1 fruit fly cellular context compared by ENCODE assay signal in the genomic region with DNA sequence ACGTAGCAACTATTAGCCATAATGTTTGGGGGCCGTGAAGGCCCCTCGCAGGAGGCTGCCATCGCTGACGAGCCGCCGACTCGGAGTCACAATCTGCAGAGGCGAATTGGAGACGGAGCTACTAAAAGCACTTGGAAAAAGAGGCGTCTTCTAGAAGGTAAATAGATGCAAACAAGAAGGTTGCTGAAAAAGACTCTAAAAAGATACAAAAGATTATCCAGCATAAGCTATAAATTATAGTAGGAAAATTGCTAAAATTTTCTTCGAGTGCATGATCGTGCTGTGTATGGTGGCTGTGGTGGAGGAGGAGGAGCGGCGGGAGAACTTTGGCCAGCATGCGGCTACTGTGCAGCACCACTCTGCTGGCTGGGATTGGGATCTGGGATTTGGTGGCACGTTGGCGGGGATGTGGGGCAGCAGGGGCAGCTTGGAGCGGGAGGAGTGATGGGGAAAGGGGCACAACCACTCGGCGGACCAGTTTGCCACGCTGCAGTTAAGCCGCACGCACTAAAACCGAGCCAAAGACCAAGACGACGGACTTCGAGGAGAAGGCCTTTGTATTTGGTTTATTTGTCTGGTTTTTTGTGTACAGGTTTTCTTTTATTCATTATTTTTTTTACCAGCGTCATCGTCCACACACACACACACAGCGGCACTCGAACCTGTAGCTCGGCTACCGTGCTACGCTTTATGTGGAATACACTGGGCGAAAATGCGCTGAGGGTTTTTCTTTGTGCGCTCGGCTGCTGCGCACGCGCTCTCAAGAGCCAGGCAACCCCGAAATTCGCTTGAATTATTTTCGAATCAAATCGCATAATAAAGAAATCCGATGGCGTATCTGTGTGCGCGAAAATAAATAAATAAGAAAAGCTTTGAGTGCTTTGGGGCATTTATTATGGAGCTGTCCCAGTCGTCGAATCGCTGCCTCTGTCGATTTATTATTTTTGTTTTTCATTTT.
TF ChIP-seq lines count a peak whose summit lies in the region.

No protein-coding gene starts in this region.

TF ChIP-seq in whole organism, embryonic, 481 proteins besides CTCF, POLR2A, EP300 and RAD21 (continued from another document):
- TF ChIP-seq CG17361 (GFP tag; IDR thresholded peaks at IDR 0.05; lab: Robert Waterston, UW) (no peak; the same call in 2 of the 3 replicates), run (tag; optimal IDR thresholded peaks at IDR 0.05; lab: Kevin White, UChicago) (no peak), Vsx1 (GFP tag; optimal IDR thresholded peaks at IDR 0.05; lab: Kevin White, UChicago) (no peak), prd (optimal IDR thresholded peaks at IDR 0.05; lab: Kevin White, UChicago) (no peak), prd (GFP tag; IDR thresholded peaks at IDR 0.05; lab: Robert Waterston, UW) (peak; percentile 24; the same call in 1 of the 3 replicates), CG32532 (GFP tag; IDR thresholded peaks at IDR 0.05; lab: Robert Waterston, UW) (0 out of 2 replicates have a peak, but pooled peaks have one; percentile 26), Adf1 (GFP tag; IDR thresholded peaks at IDR 0.05; lab: Robert Waterston, UW) (no peak), pb (GFP tag; optimal IDR thresholded peaks at IDR 0.05; lab: Kevin White, UChicago) (no peak), row (GFP tag; IDR thresholded peaks at IDR 0.05; lab: Robert Waterston, UW) (0 out of 3 replicates have a peak, but pooled peaks have one; percentile 33), sima (GFP tag; optimal IDR thresholded peaks at IDR 0.05; lab: Kevin White, UChicago) (no peak), Dfd (GFP tag; optimal IDR thresholded peaks at IDR 0.05; lab: Kevin White, UChicago) (no peak), abd-A (tag; optimal IDR thresholded peaks at IDR 0.05; lab: Kevin White, UChicago) (no peak), Dip3 (GFP tag; optimal IDR thresholded peaks at IDR 0.05; lab: Kevin White, UChicago) (no peak), CG9817 (tag; optimal IDR thresholded peaks at IDR 0.05; lab: Kevin White, UChicago) (no peak), CG9797 (GFP tag; optimal IDR thresholded peaks at IDR 0.05; lab: Kevin White, UChicago) (no peak), crc (GFP tag; optimal IDR thresholded peaks at IDR 0.05; lab: Kevin White, UChicago) (no peak), CG6689 (GFP tag; IDR thresholded peaks at IDR 0.05; lab: Robert Waterston, UW) (peak; percentile 8; the same call in 1 of the 2 replicates), hb (GFP tag; IDR thresholded peaks at IDR 0.05; lab: Robert Waterston, UW; ENCODE audit: partially characterized antibody) (no peak), CG11560 (tag; IDR thresholded peaks at IDR 0.05; lab: Robert Waterston, UW) (no peak), ssp (GFP tag; IDR thresholded peaks at IDR 0.05; lab: Robert Waterston, UW) (no peak), Nf-YB (GFP tag; optimal IDR thresholded peaks at IDR 0.05; lab: Kevin White, UChicago) (no peak), lab (GFP tag; optimal IDR thresholded peaks at IDR 0.05; lab: Kevin White, UChicago) (no peak), Nf-YA (GFP tag; IDR thresholded peaks at IDR 0.05; lab: Robert Waterston, UW) (no peak), CG9609 (GFP tag; optimal IDR thresholded peaks at IDR 0.05; lab: Kevin White, UChicago) (peak; percentile 4), Optix (GFP tag; IDR thresholded peaks at IDR 0.05; lab: Robert Waterston, UW) (0 out of 3 replicates have a peak, but pooled peaks have one; percentile 24), Ada2b (GFP tag; IDR thresholded peaks at IDR 0.05; lab: Robert Waterston, UW) (no peak), org-1 (GFP tag; optimal IDR thresholded peaks at IDR 0.05; lab: Kevin White, UChicago) (no peak), CG3995 (GFP tag; optimal IDR thresholded peaks at IDR 0.05; lab: Kevin White, UChicago) (no peak), dpn (GFP tag; optimal IDR thresholded peaks at IDR 0.05; lab: Kevin White, UChicago) (no peak), Rx (GFP tag; IDR thresholded peaks at IDR 0.05; lab: Robert Waterston, UW) (peak; percentile 36), Fer1 (GFP tag; optimal IDR thresholded peaks at IDR 0.05; lab: Kevin White, UChicago) (no peak), sug (tag; optimal IDR thresholded peaks at IDR 0.05; lab: Kevin White, UChicago) (no peak), wdn (GFP tag; IDR thresholded peaks at IDR 0.05; lab: Robert Waterston, UW) (0 out of 2 replicates have a peak, but pooled peaks have one; percentile 7), Sox102F (GFP tag; optimal IDR thresholded peaks at IDR 0.05; lab: Kevin White, UChicago) (no peak), CG8944 (GFP tag; optimal IDR thresholded peaks at IDR 0.05; lab: Kevin White, UChicago) (no peak), pros (GFP tag; optimal IDR thresholded peaks at IDR 0.05; lab: Kevin White, UChicago) (peak; percentile 40), Dek (tag; optimal IDR thresholded peaks at IDR 0.05; lab: Kevin White, UChicago) (no peak), kay (GFP tag; optimal IDR thresholded peaks at IDR 0.05; lab: Kevin White, UChicago) (no peak), CG13296 (GFP tag; optimal IDR thresholded peaks at IDR 0.05; lab: Kevin White, UChicago) (no peak), CG6765 (GFP tag; optimal IDR thresholded peaks at IDR 0.05; lab: Kevin White, UChicago) (no peak), CG10979 (tag; optimal IDR thresholded peaks at IDR 0.05; lab: Kevin White, UChicago) (no peak), ara (GFP tag; IDR thresholded peaks at IDR 0.05; lab: Robert Waterston, UW) (peak; percentile 71), ftz-f1 (GFP tag; optimal IDR thresholded peaks at IDR 0.05; lab: Kevin White, UChicago) (no peak), CG10543 (GFP tag; optimal IDR thresholded peaks at IDR 0.05; lab: Kevin White, UChicago) (peak; percentile 8), her (GFP tag; optimal IDR thresholded peaks at IDR 0.05; lab: Kevin White, UChicago) (no peak), nmo (GFP tag; optimal IDR thresholded peaks at IDR 0.05; lab: Kevin White, UChicago) (no peak), mirr (GFP tag; optimal IDR thresholded peaks at IDR 0.05; lab: Kevin White, UChicago) (no peak), CG8388 (GFP tag; optimal IDR thresholded peaks at IDR 0.05; lab: Kevin White, UChicago) (no peak), CG7987 (GFP tag; optimal IDR thresholded peaks at IDR 0.05; lab: Kevin White, UChicago) (no peak), ac (GFP tag; optimal IDR thresholded peaks at IDR 0.05; lab: Kevin White, UChicago) (no peak), nerfin-1 (tag; optimal IDR thresholded peaks at IDR 0.05; lab: Kevin White, UChicago) (no peak), CG6272 (GFP tag; IDR thresholded peaks at IDR 0.05; lab: Robert Waterston, UW) (no peak), CG17802 (tag; optimal IDR thresholded peaks at IDR 0.05; lab: Kevin White, UChicago) (peak; percentile 41), cg (GFP tag; optimal IDR thresholded peaks at IDR 0.05; lab: Kevin White, UChicago) (peak; percentile 42), CG12236 (GFP tag; optimal IDR thresholded peaks at IDR 0.05; lab: Kevin White, UChicago) (no peak), fd96Cb (tag; optimal IDR thresholded peaks at IDR 0.05; lab: Kevin White, UChicago) (no peak), Opbp (GFP tag; IDR thresholded peaks at IDR 0.05; lab: Robert Waterston, UW; ENCODE audit: partially characterized antibody) (no peak), CG11085 (GFP tag; IDR thresholded peaks at IDR 0.05; lab: Robert Waterston, UW) (no peak)
TF ChIP-seq in whole organism, embryonic: peak in this region for 84.
